Fruit fly (Drosophila melanogaster): ENCODE measurements around the gene 5-HT2A.
A peak's percentile ranks its signal among the peaks of the same experiment; 100 is the strongest.

5-HT2A gene

dm6 chr3R:4664947-4665346 lies 52.3 kb downstream of the 5-HT2A start (continued):
- TF ChIP-seq H15 (GFP tag; IDR thresholded peaks at IDR 0.05) = peak; percentile 68; the same call in 2 of the 3 replicates
- TF ChIP-seq ara (GFP tag; IDR thresholded peaks at IDR 0.05) = peak; percentile 87
- 0 out of 3 replicates have a peak, but pooled peaks have one; percentile 44 for TF ChIP-seq so (GFP tag; IDR thresholded peaks at IDR 0.05)
- TF ChIP-seq dmrt11E (tag; optimal IDR thresholded peaks at IDR 0.05) = no peak
- TF ChIP-seq Blimp-1 (GFP tag; optimal IDR thresholded peaks at IDR 0.05) = peak; percentile 93
- no peak for TF ChIP-seq CG16815 (GFP tag; optimal IDR thresholded peaks at IDR 0.05)
- TF ChIP-seq CG18262 (tag; optimal IDR thresholded peaks at IDR 0.05) = peak; percentile 91
- no peak for TF ChIP-seq Usf (GFP tag; optimal IDR thresholded peaks at IDR 0.05)
- no peak for TF ChIP-seq CG4282 (GFP tag; optimal IDR thresholded peaks at IDR 0.05)
- TF ChIP-seq NC2β (GFP tag; optimal IDR thresholded peaks at IDR 0.05) = peak; percentile 92
- TF ChIP-seq NK7.1 (GFP tag; optimal IDR thresholded peaks at IDR 0.05) = peak; percentile 90
- TF ChIP-seq pros (GFP tag; optimal IDR thresholded peaks at IDR 0.05) = no peak
- peak; percentile 92 for TF ChIP-seq CG18599 (GFP tag; optimal IDR thresholded peaks at IDR 0.05)
- peak; percentile 75 for TF ChIP-seq schlank (tag; optimal IDR thresholded peaks at IDR 0.05)
- TF ChIP-seq Ptx1 (GFP tag; IDR thresholded peaks at IDR 0.05) = peak; percentile 50
- TF ChIP-seq bigmax (GFP tag; optimal IDR thresholded peaks at IDR 0.05) = peak; percentile 26
- peak; percentile 67 for TF ChIP-seq CG12299 (tag; optimal IDR thresholded peaks at IDR 0.05)
- no peak for TF ChIP-seq nmo (GFP tag; optimal IDR thresholded peaks at IDR 0.05)
- TF ChIP-seq CG4854 (GFP tag; optimal IDR thresholded peaks at IDR 0.05) = peak; percentile 91
- no peak for TF ChIP-seq fd3F (GFP tag; optimal IDR thresholded peaks at IDR 0.05)
- peak; percentile 66 for TF ChIP-seq gro (GFP tag; optimal IDR thresholded peaks at IDR 0.05)
- peak; percentile 94 for TF ChIP-seq CG3407 (GFP tag; optimal IDR thresholded peaks at IDR 0.05)
- TF ChIP-seq CG10274 (GFP tag; optimal IDR thresholded peaks at IDR 0.05) = peak; percentile 60
- TF ChIP-seq Nf-YB (GFP tag; optimal IDR thresholded peaks at IDR 0.05) = no peak
- TF ChIP-seq CG11085 (GFP tag; IDR thresholded peaks at IDR 0.05) = peak; percentile 66; the same call in 1 of the 2 replicates
- peak; percentile 6 for TF ChIP-seq CG1602 (GFP tag; optimal IDR thresholded peaks at IDR 0.05)
- TF ChIP-seq HLHmδ (GFP tag; optimal IDR thresholded peaks at IDR 0.05) = peak; percentile 83
- TF ChIP-seq Hand (GFP tag; optimal IDR thresholded peaks at IDR 0.05) = no peak
- peak; percentile 80 for TF ChIP-seq CG15514 (GFP tag; optimal IDR thresholded peaks at IDR 0.05)
- TF ChIP-seq bsh (GFP tag; optimal IDR thresholded peaks at IDR 0.05) = peak; percentile 32 to 75
- TF ChIP-seq yki (optimal IDR thresholded peaks at IDR 0.05) = no peak
- TF ChIP-seq unc-4 (GFP tag; IDR thresholded peaks at IDR 0.05; ENCODE audit: partially characterized antibody) = no peak
- peak; percentile 54; the same call in 2 of the 3 replicates for TF ChIP-seq croc (GFP tag; conservative IDR thresholded peaks at IDR 0.05)
- TF ChIP-seq peb (GFP tag; IDR thresholded peaks at IDR 0.05) = peak; percentile 52; the same call in 1 of the 2 replicates
- TF ChIP-seq chinmo (GFP tag; IDR thresholded peaks at IDR 0.05; ENCODE audit: partially characterized antibody) = no peak
- peak in 1 of 2 experiments; percentile 5 for TF ChIP-seq Hr78 (GFP tag; optimal IDR thresholded peaks at IDR 0.05)
- TF ChIP-seq Sry-δ (GFP tag; optimal IDR thresholded peaks at IDR 0.05) = peak; percentile 45
- peak; percentile 63; the same call in 2 of the 3 replicates for TF ChIP-seq z (GFP tag; IDR thresholded peaks at IDR 0.05)
- TF ChIP-seq E2f1 (GFP tag; IDR thresholded peaks at IDR 0.05) = peak; percentile 67; the same call in 1 of the 2 replicates
- TF ChIP-seq CG2116 (GFP tag; optimal IDR thresholded peaks at IDR 0.05) = no peak
- TF ChIP-seq CG15696 (tag; optimal IDR thresholded peaks at IDR 0.05) = peak; percentile 82
- TF ChIP-seq stwl (tag; optimal IDR thresholded peaks at IDR 0.05) = peak; percentile 53
- peak; percentile 90 for TF ChIP-seq kay (GFP tag; optimal IDR thresholded peaks at IDR 0.05)
- peak; percentile 92 for TF ChIP-seq nom (GFP tag; optimal IDR thresholded peaks at IDR 0.05)
- TF ChIP-seq dpn (GFP tag; optimal IDR thresholded peaks at IDR 0.05) = peak in 1 of 2 experiments; percentile 71
- TF ChIP-seq Doc3 (GFP tag; IDR thresholded peaks at IDR 0.05; ENCODE audit: partially characterized antibody) = no peak
- TF ChIP-seq pho (GFP tag; optimal IDR thresholded peaks at IDR 0.05) = no peak
- TF ChIP-seq NfI (GFP tag; optimal IDR thresholded peaks at IDR 0.05) = peak; percentile 39
- peak; percentile 75 for TF ChIP-seq ranshi (GFP tag; IDR thresholded peaks at IDR 0.05)
